Worm (Caenorhabditis elegans): ENCODE results near the gene C45B2.1.

C45B2.1 gene

ce11 chrX:6134423-6134822 lies 48.5 kb downstream of the C45B2.1 start (continued):
- TF ChIP-seq ceh-45 (GFP tag; IDR thresholded peaks at IDR 0.05), result no peak
- TF ChIP-seq npax-4 (tag; optimal IDR thresholded peaks at IDR 0.05), result no peak
- TF ChIP-seq sox-2 (GFP tag; IDR thresholded peaks at IDR 0.05), result no peak
- no peak for TF ChIP-seq ztf-16 (tag; optimal IDR thresholded peaks at IDR 0.05)
- TF ChIP-seq mec-3 (tag; optimal IDR thresholded peaks at IDR 0.05; ENCODE audit: borderline replicate concordance), result peak; percentile 58
- peak; percentile 21 for TF ChIP-seq hlh-8 (tag; optimal IDR thresholded peaks at IDR 0.05)
- TF ChIP-seq pax-1 (tag; optimal IDR thresholded peaks at IDR 0.05), result no peak
- no peak for TF ChIP-seq rnt-1 (tag; optimal IDR thresholded peaks at IDR 0.05)
- no peak for TF ChIP-seq T23F11.4 (GFP tag; optimal IDR thresholded peaks at IDR 0.05)
- TF ChIP-seq unc-42 (tag; optimal IDR thresholded peaks at IDR 0.05), result peak; percentile 48
- TF ChIP-seq hlh-13 (GFP tag; optimal IDR thresholded peaks at IDR 0.05), result no peak
- TF ChIP-seq fkh-10 (GFP tag; optimal IDR thresholded peaks at IDR 0.05), result no peak
- no peak for TF ChIP-seq C38D4.7 (GFP tag; optimal IDR thresholded peaks at IDR 0.05)
- TF ChIP-seq K09A11.1 (tag; optimal IDR thresholded peaks at IDR 0.05; ENCODE audit: insufficient read depth), result no peak
- TF ChIP-seq ceh-22 (tag; optimal IDR thresholded peaks at IDR 0.05), result no peak
- peak; percentile 40 for TF ChIP-seq ceh-34 (tag; optimal IDR thresholded peaks at IDR 0.05)
- peak; percentile 66 for TF ChIP-seq hlh-6 (tag; optimal IDR thresholded peaks at IDR 0.05)
- no peak for TF ChIP-seq eyg-1 (tag; optimal IDR thresholded peaks at IDR 0.05)
- peak; percentile 36 for TF ChIP-seq ceh-14 (tag; optimal IDR thresholded peaks at IDR 0.05)
- TF ChIP-seq pqm-1 (tag; optimal IDR thresholded peaks at IDR 0.05), result peak; percentile 15
- TF ChIP-seq zip-5 (tag; optimal IDR thresholded peaks at IDR 0.05), result no peak
- peak; percentile 6 for TF ChIP-seq nfya-1 (tag; optimal IDR thresholded peaks at IDR 0.05)
- TF ChIP-seq hlh-15 (tag; optimal IDR thresholded peaks at IDR 0.05), result no peak
- TF ChIP-seq unc-55 (GFP tag; optimal IDR thresholded peaks at IDR 0.05), result no peak
- TF ChIP-seq gmeb-2 (tag; optimal IDR thresholded peaks at IDR 0.05), result no peak
- no peak for TF ChIP-seq hlh-30 (tag; optimal IDR thresholded peaks at IDR 0.05; ENCODE audit: insufficient read depth)
- TF ChIP-seq lim-6 (tag; optimal IDR thresholded peaks at IDR 0.05), result no peak
- TF ChIP-seq ttx-3 (tag; optimal IDR thresholded peaks at IDR 0.05), result no peak

Measured in whole organism, late embryonic.